Worm (Caenorhabditis elegans) whole organism, mixed stage, embryonic: Measurements from ENCODE around the gene spig-1.

Experiments
- drap-1 ChIP-seq: fragments of 200-800 bp; sonication (Bioruptor generic); optimal IDR thresholded peaks from 3 replicates; lab custom pipeline; 2018; ENCODE audit warnings: mild to moderate bottlenecking, missing genetic modification characterization, missing compliant biosample characterization
- elt-3 ChIP-seq: fragments of 150-350 bp; optimal IDR thresholded peaks from 2 replicates; lab custom pipeline; 2014; ENCODE audit warnings: missing biosample characterization, missing genetic modification characterization
- hlh-1 ChIP-seq: fragments of 150-350 bp; optimal IDR thresholded peaks from 2 replicates; lab custom pipeline; 2014; ENCODE audit warnings: missing biosample characterization, missing genetic modification reagents, missing genetic modification characterization
- lin-13 ChIP-seq: fragments of 150-350 bp; optimal IDR thresholded peaks from 2 replicates; lab custom pipeline; 2014; ENCODE audit warnings: missing biosample characterization, missing genetic modification characterization
- lin-32 ChIP-seq: fragments of 200-800 bp; sonication (Bioruptor generic); optimal IDR thresholded peaks from 2 replicates; lab custom pipeline; 2018; ENCODE audit warnings: mild to moderate bottlenecking, missing genetic modification characterization, missing compliant biosample characterization
- mls-2 ChIP-seq: sonication (generic microtip); optimal IDR thresholded peaks from 2 replicates; lab custom pipeline; 2016; ENCODE audit warnings: mild to moderate bottlenecking, missing genetic modification characterization, moderate library complexity, missing compliant biosample characterization
- nhr-2 ChIP-seq: fragments of 150-350 bp; optimal IDR thresholded peaks from 2 replicates; lab custom pipeline; 2014; ENCODE audit warnings: missing biosample characterization, missing genetic modification characterization
- nhr-28 ChIP-seq: fragments of 150-350 bp; optimal IDR thresholded peaks from 2 replicates; lab custom pipeline; 2014; ENCODE audit warnings: missing biosample characterization, missing genetic modification characterization
- nhr-76 ChIP-seq: sonication (generic microtip); optimal IDR thresholded peaks from 2 replicates; lab custom pipeline; 2017; ENCODE audit warnings: missing biosample characterization, missing genetic modification characterization
- pha-4 ChIP-seq: fragments of 150-350 bp; optimal IDR thresholded peaks from 2 replicates; lab custom pipeline; 2018; ENCODE audit warnings: missing biosample characterization, missing genetic modification reagents, missing genetic modification characterization
- snpc-4 ChIP-seq: fragments of 150-350 bp; optimal IDR thresholded peaks from 2 replicates; lab custom pipeline; 2014; ENCODE audit warnings: missing biosample characterization, missing genetic modification characterization
- unc-62 ChIP-seq: fragments of 150-350 bp; optimal IDR thresholded peaks from 2 replicates; lab custom pipeline; 2014; ENCODE audit warnings: missing biosample characterization, missing genetic modification reagents, missing genetic modification characterization

- TF ChIP-seq hlh-1 (no peak), nhr-76 (tag; lab: Kevin White, UChicago) (no peak), unc-62 (GFP tag; lab: Kevin White, UChicago) (no peak), elt-3 (no peak), drap-1 (GFP tag; lab: Kevin White, UChicago) (no peak), lin-13 (tag; lab: Kevin White, UChicago) (no peak), mls-2 (tag; lab: Kevin White, UChicago) (no peak), snpc-4 (tag; lab: Kevin White, UChicago) (no peak), nhr-28 (tag; lab: Kevin White, UChicago) (no peak), pha-4 (tag; lab: Kevin White, UChicago) (no peak), lin-32 (GFP tag; lab: Kevin White, UChicago) (no peak), nhr-2 (tag; lab: Kevin White, UChicago) (no peak)
These were observed 17.3 kb downstream of the spig-1 start for ce11 chrV:7068861-7069260.
